Fruit fly (Drosophila melanogaster) whole organism, embryonic: ENCODE measurements around the gene CG10694.

Experiments used
- Atf-2 ChIP-seq: fragments of 200-800 bp; sonication (Bioruptor generic); optimal IDR thresholded peaks from 2 replicates; lab custom pipeline; 2016; ENCODE audit warnings: missing biosample characterization, missing genetic modification characterization
- C15 ChIP-seq: fragments of 200-800 bp; sonication (Bioruptor generic); IDR thresholded peaks from 3 replicates; pipeline ENCODE4 v1.3.6; 2022; ENCODE audit warnings: missing biosample characterization, missing genetic modification characterization
- CG11085 ChIP-seq: fragments of 200-800 bp; sonication (Bioruptor generic); IDR thresholded peaks from 2 replicates; pipeline ENCODE4 v1.3.6; 2022; ENCODE audit warnings: missing biosample characterization, missing genetic modification characterization
- CG12155 ChIP-seq: fragments of 200-800 bp; sonication (Bioruptor generic); optimal IDR thresholded peaks from 3 replicates; lab custom pipeline; 2016; ENCODE audit warnings: missing biosample characterization, missing genetic modification characterization
- CG13287 ChIP-seq: fragments of 200-800 bp; sonication (Bioruptor generic); IDR thresholded peaks from 2 replicates; pipeline ENCODE4 v1.3.6; 2022; ENCODE audit warnings: missing biosample characterization, missing genetic modification characterization; ENCODE audit not compliant: partially characterized antibody
- CG13296 ChIP-seq: fragments of 200-800 bp; sonication (Bioruptor generic); optimal IDR thresholded peaks from 3 replicates; lab custom pipeline; 2018; ENCODE audit warnings: missing biosample characterization, mild to moderate bottlenecking, missing genetic modification characterization
- CG15269 ChIP-seq: fragments of 200-800 bp; sonication (Bioruptor generic); optimal IDR thresholded peaks from 2 replicates; lab custom pipeline; 2018; ENCODE audit warnings: missing biosample characterization, mild to moderate bottlenecking, missing genetic modification characterization, moderate library complexity
- CG16779 ChIP-seq: fragments of 200-800 bp; sonication (Bioruptor generic); IDR thresholded peaks from 2 replicates; pipeline ENCODE4 v1.3.6; 2022; ENCODE audit warnings: missing biosample characterization, missing genetic modification characterization
- CG17186 ChIP-seq: fragments of 200-800 bp; sonication (Bioruptor generic); optimal IDR thresholded peaks from 3 replicates; lab custom pipeline; 2017; ENCODE audit warnings: missing biosample characterization, missing genetic modification reagents, missing genetic modification characterization
- CG17829 ChIP-seq: fragments of 200-800 bp; optimal IDR thresholded peaks from 2 replicates; lab custom pipeline; 2019; ENCODE audit warnings: missing biosample characterization, mild to moderate bottlenecking, missing genetic modification characterization, moderate library complexity
- CG17912 ChIP-seq: fragments of 200-800 bp; sonication (Bioruptor generic); optimal IDR thresholded peaks from 2 replicates; lab custom pipeline; 2018; ENCODE audit warnings: missing biosample characterization, mild to moderate bottlenecking, missing genetic modification characterization
- CG2120 ChIP-seq: fragments of 200-800 bp; sonication (Bioruptor generic); optimal IDR thresholded peaks from 3 replicates; lab custom pipeline; 2016; ENCODE audit warnings: missing biosample characterization, missing genetic modification characterization
- CG30403 ChIP-seq: fragments of 200-800 bp; sonication (Bioruptor generic); optimal IDR thresholded peaks from 3 replicates; lab custom pipeline; 2016; ENCODE audit warnings: missing biosample characterization, missing genetic modification characterization
- CG31365 ChIP-seq: fragments of 200-800 bp; sonication (Bioruptor generic); optimal IDR thresholded peaks from 2 replicates; lab custom pipeline; 2018; ENCODE audit warnings: missing biosample characterization, mild to moderate bottlenecking, missing genetic modification characterization
- CG4707 ChIP-seq: fragments of 200-800 bp; sonication (Bioruptor generic); optimal IDR thresholded peaks from 2 replicates; lab custom pipeline; 2018; ENCODE audit warnings: missing biosample characterization, mild to moderate bottlenecking, missing genetic modification characterization, moderate library complexity
- CG4730 ChIP-seq: fragments of 200-800 bp; sonication (Bioruptor generic); IDR thresholded peaks from 2 replicates; pipeline ENCODE4 v1.3.6; 2022; ENCODE audit warnings: missing biosample characterization, missing genetic modification characterization
- CG7271 ChIP-seq: fragments of 200-800 bp; sonication (Bioruptor generic); optimal IDR thresholded peaks from 2 replicates; lab custom pipeline; 2018; ENCODE audit warnings: missing biosample characterization, mild to moderate bottlenecking, missing genetic modification characterization, moderate library complexity
- CG7786 ChIP-seq: fragments of 200-800 bp; sonication (Bioruptor generic); optimal IDR thresholded peaks from 2 replicates; lab custom pipeline; 2016; ENCODE audit warnings: missing biosample characterization, missing genetic modification characterization
- CG7839 ChIP-seq: fragments of 200-800 bp; sonication (Bioruptor generic); optimal IDR thresholded peaks from 3 replicates; lab custom pipeline; 2018; ENCODE audit warnings: missing biosample characterization, mild to moderate bottlenecking, missing genetic modification characterization, moderate library complexity
- CG8944 ChIP-seq: fragments of 200-800 bp; sonication (Bioruptor generic); optimal IDR thresholded peaks from 3 replicates; lab custom pipeline; 2016; ENCODE audit warnings: missing biosample characterization, missing genetic modification characterization
- CG9609 ChIP-seq: fragments of 200-800 bp; sonication (Bioruptor generic); optimal IDR thresholded peaks from 3 replicates; lab custom pipeline; 2016; ENCODE audit warnings: missing biosample characterization, missing genetic modification characterization
- CoRest ChIP-seq: fragments of 200-800 bp; sonication (Bioruptor generic); optimal IDR thresholded peaks from 3 replicates; lab custom pipeline; 2018; ENCODE audit warnings: missing biosample characterization, mild to moderate bottlenecking, missing genetic modification characterization, moderate library complexity
- CrebB ChIP-seq: fragments of 200-800 bp; sonication (Bioruptor generic); optimal IDR thresholded peaks from 3 replicates; lab custom pipeline; 2018; ENCODE audit warnings: missing biosample characterization, mild to moderate bottlenecking, missing genetic modification characterization
- Dbx ChIP-seq: fragments of 200-800 bp; sonication (Bioruptor generic); IDR thresholded peaks from 3 replicates; pipeline ENCODE4 v1.3.6; 2022; ENCODE audit warnings: missing biosample characterization, missing genetic modification characterization
- Dp ChIP-seq: fragments of 200-800 bp; sonication (Bioruptor generic); optimal IDR thresholded peaks from 2 replicates; lab custom pipeline; 2018; ENCODE audit warnings: missing biosample characterization, mild to moderate bottlenecking, missing genetic modification characterization, moderate library complexity
- Dref ChIP-seq: fragments of 200-800 bp; sonication (Bioruptor generic); IDR thresholded peaks from 2 replicates; pipeline ENCODE4 v1.3.6; 2022; ENCODE audit warnings: missing biosample characterization, missing genetic modification characterization
- E2f1 ChIP-seq: fragments of 200-800 bp; sonication (Bioruptor generic); IDR thresholded peaks from 2 replicates; pipeline ENCODE4 v1.3.6; 2022; ENCODE audit warnings: missing biosample characterization, missing genetic modification characterization
- E2f2 ChIP-seq: fragments of 200-800 bp; sonication (Bioruptor generic); IDR thresholded peaks from 2 replicates; pipeline ENCODE4 v1.3.6; 2022; ENCODE audit warnings: missing biosample characterization, missing genetic modification characterization
- Elba2 ChIP-seq: fragments of 200-800 bp; sonication (Bioruptor generic); optimal IDR thresholded peaks from 3 replicates; lab custom pipeline; 2016; ENCODE audit warnings: missing biosample characterization, missing genetic modification characterization
- HLHmδ ChIP-seq: fragments of 200-800 bp; sonication (Bioruptor generic); optimal IDR thresholded peaks from 2 replicates; lab custom pipeline; 2018; ENCODE audit warnings: missing biosample characterization, mild to moderate bottlenecking, missing genetic modification characterization, moderate library complexity
- Hey ChIP-seq: fragments of 200-800 bp; sonication (Bioruptor generic); optimal IDR thresholded peaks from 3 replicates; lab custom pipeline; 2018; ENCODE audit warnings: missing biosample characterization, mild to moderate bottlenecking, missing genetic modification characterization
- HmgD ChIP-seq: fragments of 200-800 bp; sonication (Bioruptor generic); optimal IDR thresholded peaks from 3 replicates; lab custom pipeline; 2016; ENCODE audit warnings: missing biosample characterization, missing genetic modification characterization
- HmgZ ChIP-seq: fragments of 200-800 bp; sonication (Bioruptor generic); optimal IDR thresholded peaks from 2 replicates; lab custom pipeline; 2018; ENCODE audit warnings: missing biosample characterization, mild to moderate bottlenecking, missing genetic modification characterization
- Med ChIP-seq: fragments of 200-800 bp; sonication (Bioruptor generic); peaks from one replicate; lab custom pipeline; 2016; ENCODE audit warnings: missing biosample characterization, missing genetic modification characterization, mild to moderate bottlenecking, inconsistent platforms, moderate library complexity
- YL-1 ChIP-seq: fragments of 200-800 bp; sonication (Bioruptor generic); optimal IDR thresholded peaks from 3 replicates; lab custom pipeline; 2017; ENCODE audit warnings: missing biosample characterization, mild to moderate bottlenecking, missing genetic modification characterization
- bab2 ChIP-seq: fragments of 200-800 bp; sonication (Bioruptor generic); optimal IDR thresholded peaks from 2 replicates; lab custom pipeline; 2016; ENCODE audit warnings: missing biosample characterization, missing genetic modification characterization
- cato ChIP-seq: fragments of 200-800 bp; sonication (Bioruptor generic); optimal IDR thresholded peaks from 2 replicates; lab custom pipeline; 2016; ENCODE audit warnings: missing biosample characterization, missing genetic modification characterization, borderline replicate concordance
- chif ChIP-seq, 2 experiments: fragments of 200-800 bp; sonication (Bioruptor generic); optimal IDR thresholded peaks; 3 replicates each; lab custom pipeline; 2016; ENCODE audit warnings: missing biosample characterization in 2 of 2, missing genetic modification characterization in 2 of 2
- cwo ChIP-seq: fragments of 200-800 bp; sonication (Bioruptor generic); optimal IDR thresholded peaks from 3 replicates; lab custom pipeline; 2017; ENCODE audit warnings: missing biosample characterization, missing genetic modification characterization, mild to moderate bottlenecking, moderate library complexity, missing genetic modification reagents
- dysf ChIP-seq: fragments of 200-800 bp; sonication (Bioruptor generic); IDR thresholded peaks from 3 replicates; pipeline ENCODE4 v1.3.6; 2022; ENCODE audit warnings: missing biosample characterization, missing genetic modification characterization
- fru ChIP-seq: fragments of >200 bp; optimal IDR thresholded peaks from 2 replicates; lab custom pipeline; 2017
- gce ChIP-seq: fragments of 200-800 bp; sonication (Bioruptor generic); IDR thresholded peaks from 3 replicates; pipeline ENCODE4 v1.3.6; 2022; ENCODE audit warnings: missing biosample characterization, missing genetic modification characterization
- kay ChIP-seq: fragments of 200-800 bp; sonication (Bioruptor generic); optimal IDR thresholded peaks from 2 replicates; lab custom pipeline; 2016; ENCODE audit warnings: missing biosample characterization, missing genetic modification characterization
- lbe ChIP-seq: fragments of 200-800 bp; sonication (Bioruptor generic); optimal IDR thresholded peaks from 2 replicates; lab custom pipeline; 2016; ENCODE audit warnings: missing biosample characterization, mild to moderate bottlenecking, missing genetic modification characterization
- row ChIP-seq: fragments of 200-800 bp; sonication (Bioruptor generic); IDR thresholded peaks from 3 replicates; pipeline ENCODE4 v1.3.6; 2022; ENCODE audit warnings: missing biosample characterization, missing genetic modification characterization
- scrt ChIP-seq: fragments of 200-800 bp; sonication (Bioruptor generic); optimal IDR thresholded peaks from 2 replicates; lab custom pipeline; 2018; ENCODE audit warnings: missing biosample characterization, mild to moderate bottlenecking, missing genetic modification characterization, moderate library complexity
- sd ChIP-seq: fragments of 200-800 bp; sonication (Bioruptor generic); optimal IDR thresholded peaks from 3 replicates; lab custom pipeline; 2018; ENCODE audit warnings: missing biosample characterization, mild to moderate bottlenecking, missing genetic modification characterization, moderate library complexity
- slou ChIP-seq: fragments of 200-800 bp; sonication (Bioruptor generic); optimal IDR thresholded peaks from 3 replicates; lab custom pipeline; 2016; ENCODE audit warnings: missing biosample characterization, missing genetic modification characterization
- stc ChIP-seq: fragments of 200-800 bp; sonication (Bioruptor generic); IDR thresholded peaks from 2 replicates; pipeline ENCODE4 v1.3.6; 2022; ENCODE audit warnings: missing biosample characterization, missing genetic modification characterization
- tio ChIP-seq: fragments of 200-800 bp; sonication (Bioruptor generic); optimal IDR thresholded peaks from 2 replicates; lab custom pipeline; 2017; ENCODE audit warnings: missing biosample characterization, missing genetic modification characterization, inconsistent platforms
- ttk ChIP-seq: fragments of 200-800 bp; sonication (Bioruptor generic); IDR thresholded peaks from 2 replicates; pipeline ENCODE4 v2.1.2; 2022; ENCODE audit warnings: missing biosample characterization, missing genetic modification characterization
- vvl ChIP-seq: fragments of 200-800 bp; sonication (Bioruptor generic); IDR thresholded peaks from 2 replicates; pipeline ENCODE4 v1.3.6; 2022; ENCODE audit warnings: missing biosample characterization, missing genetic modification characterization
- zen2 ChIP-seq: fragments of 200-800 bp; sonication (Bioruptor generic); IDR thresholded peaks from 3 replicates; pipeline ENCODE4 v1.3.6; 2022; ENCODE audit warnings: missing biosample characterization, missing genetic modification characterization; ENCODE audit not compliant: partially characterized antibody

The CG10694 gene

dm6 chr3R:24134580-24134979, 27.4 kb downstream of the CG10694 start, which contains the start of gene Sec10 (continued):
- TF ChIP-seq chif (GFP tag; optimal IDR thresholded peaks at IDR 0.05; lab: Kevin White, UChicago) (no peak), CG7786 (GFP tag; lab: Kevin White, UChicago) (no peak), Atf-2 (no peak), dysf (GFP tag; lab: Robert Waterston, UW) (no peak), CG30403 (GFP tag; lab: Kevin White, UChicago) (no peak), fru (lab: Kevin White, UChicago) (no peak), CG2120 (GFP tag; lab: Kevin White, UChicago) (no peak), CG16779 (GFP tag; lab: Robert Waterston, UW) (no peak), HmgD (no peak), zen2 (GFP tag; lab: Robert Waterston, UW) (no peak), CG17829 (tag; lab: Kevin White, UChicago) (peak; percentile 27), CG4707 (GFP tag; lab: Kevin White, UChicago) (peak; percentile 12), cato (GFP tag; lab: Kevin White, UChicago) (no peak), stc (no peak), Elba2 (GFP tag; lab: Kevin White, UChicago) (peak; percentile 28), YL-1 (peak; percentile 83), CG7839 (tag; lab: Kevin White, UChicago) (no peak), scrt (peak; percentile 85), CG13296 (GFP tag; lab: Kevin White, UChicago) (no peak), cwo (GFP tag; lab: Kevin White, UChicago) (no peak), CG7271 (tag; lab: Kevin White, UChicago) (peak; percentile 11), kay (GFP tag; lab: Kevin White, UChicago) (no peak), ttk (GFP tag; lab: Robert Waterston, UW) (no peak), CG4730 (GFP tag; lab: Robert Waterston, UW) (no peak), CG15269 (no peak), CrebB (no peak), sd (tag; lab: Kevin White, UChicago) (no peak), vvl (GFP tag; lab: Robert Waterston, UW) (no peak), CG31365 (no peak), CG9609 (no peak), tio (no peak), lbe (GFP tag; lab: Kevin White, UChicago) (peak; percentile 55), gce (no peak), row (GFP tag; lab: Robert Waterston, UW) (no peak), bab2 (GFP tag; lab: Kevin White, UChicago) (no peak), CG17912 (peak; percentile 48), CG13287 (GFP tag; lab: Robert Waterston, UW) (peak; percentile 56), Hey (tag; lab: Kevin White, UChicago) (no peak), slou (GFP tag; lab: Kevin White, UChicago) (no peak), CG8944 (GFP tag; lab: Kevin White, UChicago) (no peak), C15 (GFP tag; lab: Robert Waterston, UW) (no peak), CG17186 (GFP tag; lab: Kevin White, UChicago) (peak; percentile 59), Med (GFP tag; lab: Kevin White, UChicago) (peak; percentile 67), E2f1 (no peak), CoRest (tag; lab: Kevin White, UChicago) (no peak), HLHmδ (GFP tag; lab: Kevin White, UChicago) (no peak), E2f2 (peak; percentile 89), Dbx (no peak), CG12155 (no peak), CG11085 (no peak), Dref (GFP tag; lab: Robert Waterston, UW) (peak; percentile 41), Dp (GFP tag; lab: Kevin White, UChicago) (peak; percentile 85), HmgZ (peak; percentile 43)
